Worm (Caenorhabditis elegans) whole organism, L1 larva: ENCODE data around the gene srh-271.

Experiments used
- ama-1 ChIP-seq: fragments of 150-350 bp; optimal IDR thresholded peaks from 2 replicates; lab custom pipeline; 2014
- blmp-1 ChIP-seq: fragments of 150-350 bp; optimal IDR thresholded peaks from 2 replicates; lab custom pipeline; 2014; ENCODE audit warnings: missing biosample characterization, missing genetic modification characterization
- dpl-1 ChIP-seq, 3 experiments: fragments of 150-350 bp in 2 of 3; sonication (generic microtip) in 1 of 3; optimal IDR thresholded peaks; 2 replicates each; lab custom pipeline; 2014 to 2017; ENCODE audit warnings: missing biosample characterization in 3 of 3, missing genetic modification characterization in 3 of 3, missing genetic modification reagents in 3 of 3
- egl-27 ChIP-seq, 2 experiments: fragments of 150-350 bp in 1 of 2; sonication (generic microtip); optimal IDR thresholded peaks; 3 replicates each; lab custom pipeline; 2017 to 2018; ENCODE audit warnings: missing biosample characterization in 2 of 2, missing genetic modification characterization in 2 of 2, missing genetic modification reagents in 2 of 2
- lsy-2 ChIP-seq, 2 experiments: fragments of 150-350 bp; optimal IDR thresholded peaks; 2 replicates each; lab custom pipeline; 2014; ENCODE audit warnings: missing biosample characterization in 2 of 2, missing genetic modification characterization in 2 of 2
- mep-1 ChIP-seq: fragments of 150-350 bp; optimal IDR thresholded peaks from 2 replicates; lab custom pipeline; 2014; ENCODE audit warnings: missing biosample characterization, missing genetic modification characterization
- nhr-12 ChIP-seq: sonication (generic microtip); optimal IDR thresholded peaks from 2 replicates; lab custom pipeline; 2017; ENCODE audit warnings: missing biosample characterization, missing genetic modification characterization
- nhr-20 ChIP-seq: sonication (generic microtip); optimal IDR thresholded peaks from 2 replicates; lab custom pipeline; 2016; ENCODE audit warnings: mild to moderate bottlenecking, missing genetic modification characterization, missing compliant biosample characterization
- nhr-76 ChIP-seq: sonication (generic microtip); optimal IDR thresholded peaks from 2 replicates; lab custom pipeline; 2017; ENCODE audit warnings: missing biosample characterization, missing genetic modification characterization
- nhr-77 ChIP-seq: fragments of 150-350 bp; optimal IDR thresholded peaks from 2 replicates; lab custom pipeline; 2014; ENCODE audit warnings: missing biosample characterization, missing genetic modification characterization
- snpc-4 ChIP-seq: fragments of 150-350 bp; optimal IDR thresholded peaks from 2 replicates; lab custom pipeline; 2014; ENCODE audit warnings: missing biosample characterization, missing genetic modification characterization
- tbx-2 ChIP-seq: sonication (generic microtip); optimal IDR thresholded peaks from 2 replicates; lab custom pipeline; 2016; ENCODE audit warnings: missing genetic modification characterization, missing compliant biosample characterization
- unc-130 ChIP-seq: fragments of 150-350 bp; optimal IDR thresholded peaks from 2 replicates; lab custom pipeline; 2017; ENCODE audit warnings: missing biosample characterization, missing genetic modification characterization, inconsistent platforms
- ztf-4 ChIP-seq: fragments of 150-350 bp; optimal IDR thresholded peaks from 2 replicates; lab custom pipeline; 2014; ENCODE audit warnings: missing biosample characterization, missing genetic modification characterization

DNA sequence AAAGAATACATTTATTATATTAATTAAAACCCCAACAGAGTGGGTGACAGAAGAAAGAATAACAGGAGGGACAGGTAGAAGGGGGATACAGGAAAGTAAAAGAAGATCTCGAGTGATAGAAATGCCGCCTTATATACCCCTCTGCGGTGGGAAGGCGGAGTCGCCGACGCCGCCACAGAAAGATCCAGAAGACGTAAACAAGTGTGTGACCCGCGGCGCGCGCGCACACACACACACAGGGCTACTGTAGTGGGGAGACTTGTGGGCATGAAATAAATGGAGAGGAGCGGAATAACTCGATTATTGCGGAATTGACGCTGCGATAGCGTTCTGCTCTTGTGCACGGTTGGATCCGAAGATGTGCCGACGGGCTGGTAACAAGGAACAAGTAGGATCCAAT lies 26.1 kb downstream of the srh-271 start:
- TF ChIP-seq nhr-77 (tag; lab: Kevin White, UChicago) (no peak), unc-130 (tag; lab: Kevin White, UChicago) (no peak), tbx-2 (tag; lab: Kevin White, UChicago) (no peak), ama-1 (lab: Kevin White, UChicago) (no peak), snpc-4 (no peak), nhr-20 (tag; lab: Kevin White, UChicago) (no peak), blmp-1 (tag; lab: Kevin White, UChicago) (no peak), ztf-4 (tag; lab: Kevin White, UChicago) (no peak), dpl-1 (GFP tag; optimal IDR thresholded peaks at IDR 0.05; lab: Kevin White, UChicago) (no peak), nhr-12 (tag; lab: Kevin White, UChicago) (no peak), lsy-2 (tag; optimal IDR thresholded peaks at IDR 0.05; lab: Kevin White, UChicago) (no peak), egl-27 (tag; optimal IDR thresholded peaks at IDR 0.05; lab: Kevin White, UChicago) (no peak), mep-1 (tag; lab: Kevin White, UChicago) (no peak), nhr-76 (tag; lab: Kevin White, UChicago) (no peak)
